Fruit fly (Drosophila melanogaster) whole organism, embryonic: ENCODE data around the gene CG34116.

Experiments used
- Awh ChIP-seq: fragments of 200-800 bp; sonication (Bioruptor generic); IDR thresholded peaks from 2 replicates; pipeline ENCODE4, ENCODE4 v1.3.6; 2022; ENCODE audit warnings: missing biosample characterization, missing genetic modification characterization
- B-H1 ChIP-seq: fragments of 200-800 bp; sonication (Bioruptor generic); IDR thresholded peaks from 3 replicates; pipeline ENCODE4 v1.3.6; 2022; ENCODE audit warnings: missing biosample characterization, missing genetic modification characterization
- BEAF-32 ChIP-seq: fragments of 200-800 bp; sonication (Bioruptor generic); optimal IDR thresholded peaks from 3 replicates; lab custom pipeline; 2017; ENCODE audit warnings: missing biosample characterization, missing genetic modification characterization, mild to moderate bottlenecking, moderate library complexity, missing genetic modification reagents
- C15 ChIP-seq: fragments of 200-800 bp; sonication (Bioruptor generic); IDR thresholded peaks from 3 replicates; pipeline ENCODE4 v1.3.6; 2022; ENCODE audit warnings: missing biosample characterization, missing genetic modification characterization
- CG11723 ChIP-seq: fragments of 200-800 bp; sonication (Bioruptor generic); optimal IDR thresholded peaks from 2 replicates; lab custom pipeline; 2017; ENCODE audit warnings: missing biosample characterization, mild to moderate bottlenecking, missing genetic modification characterization
- CG12104 ChIP-seq: fragments of 200-800 bp; sonication (Bioruptor generic); optimal IDR thresholded peaks from 3 replicates; lab custom pipeline; 2016; ENCODE audit warnings: missing biosample characterization, missing genetic modification characterization
- CG13775 ChIP-seq: fragments of 200-800 bp; sonication (Bioruptor generic); optimal IDR thresholded peaks from 3 replicates; lab custom pipeline; 2017; ENCODE audit warnings: missing biosample characterization, mild to moderate bottlenecking, missing genetic modification characterization
- CG16863 ChIP-seq: fragments of 200-800 bp; sonication (Bioruptor generic); optimal IDR thresholded peaks from 3 replicates; lab custom pipeline; 2016; ENCODE audit warnings: missing biosample characterization, missing genetic modification characterization
- CG17612 ChIP-seq: fragments of 200-800 bp; sonication (Bioruptor generic); IDR thresholded peaks from 2 replicates; pipeline ENCODE4 v1.3.6; 2022; ENCODE audit warnings: missing biosample characterization, missing genetic modification characterization
- CG17802 ChIP-seq: fragments of 200-800 bp; sonication (Bioruptor generic); optimal IDR thresholded peaks from 2 replicates; lab custom pipeline; 2018; ENCODE audit warnings: missing biosample characterization, mild to moderate bottlenecking, missing genetic modification characterization, moderate library complexity
- CG1792 ChIP-seq: fragments of 200-800 bp; sonication (Bioruptor generic); optimal IDR thresholded peaks from 2 replicates; lab custom pipeline; 2016; ENCODE audit warnings: missing biosample characterization, missing genetic modification characterization
- CG31388 ChIP-seq: fragments of 200-800 bp; sonication (Bioruptor generic); optimal IDR thresholded peaks from 2 replicates; lab custom pipeline; 2016; ENCODE audit warnings: missing biosample characterization, missing genetic modification characterization
- CG32532 ChIP-seq: fragments of 200-800 bp; sonication (Bioruptor generic); IDR thresholded peaks from 2 replicates; pipeline ENCODE4 v1.3.6; 2022; ENCODE audit warnings: missing biosample characterization, missing genetic modification characterization
- CG32772 ChIP-seq: fragments of 200-800 bp; sonication (Bioruptor generic); IDR thresholded peaks from 2 replicates; pipeline ENCODE4 v1.3.6; 2022; ENCODE audit warnings: missing biosample characterization, missing genetic modification characterization
- CG3407 ChIP-seq: fragments of 200-800 bp; sonication (Bioruptor generic); optimal IDR thresholded peaks from 2 replicates; lab custom pipeline; 2018; ENCODE audit warnings: missing biosample characterization, mild to moderate bottlenecking, missing genetic modification characterization
- CG6254 ChIP-seq: fragments of 200-800 bp; sonication (Bioruptor generic); optimal IDR thresholded peaks from 3 replicates; lab custom pipeline; 2017; ENCODE audit warnings: mild to moderate bottlenecking, missing biosample characterization, missing genetic modification reagents, missing genetic modification characterization
- CG6683 ChIP-seq: fragments of 200-800 bp; sonication (Bioruptor generic); optimal IDR thresholded peaks from 2 replicates; lab custom pipeline; 2017; ENCODE audit warnings: missing biosample characterization, mild to moderate bottlenecking, missing genetic modification characterization, missing genetic modification reagents
- CG7372 ChIP-seq: fragments of 200-800 bp; sonication (Bioruptor generic); IDR thresholded peaks from 2 replicates; pipeline ENCODE4 v1.3.6; 2022; ENCODE audit warnings: missing biosample characterization, missing genetic modification characterization
- CG9215 ChIP-seq: fragments of 200-800 bp; sonication (Bioruptor generic); IDR thresholded peaks from 2 replicates; pipeline ENCODE4 v1.3.6; 2022; ENCODE audit warnings: missing biosample characterization, missing genetic modification characterization
- Chrac-16 ChIP-seq: fragments of 200-800 bp; sonication (Bioruptor generic); optimal IDR thresholded peaks from 3 replicates; lab custom pipeline; 2016; ENCODE audit warnings: missing biosample characterization, missing genetic modification characterization
- D ChIP-seq, 2 experiments: fragments of 200-800 bp in 1 of 2; fragments of >200 bp in 1 of 2; sonication (Bioruptor generic) in 1 of 2; optimal IDR thresholded peaks; 2 replicates in 1 of 2; 3 replicates in 1 of 2; lab custom pipeline; 2017; ENCODE audit warnings: mild to moderate bottlenecking in 1 of 2, missing biosample characterization in 1 of 2, missing genetic modification characterization in 1 of 2, missing genetic modification reagents in 1 of 2
- D19A ChIP-seq: fragments of 200-800 bp; optimal IDR thresholded peaks from 3 replicates; lab custom pipeline; 2019; ENCODE audit warnings: missing biosample characterization, mild to moderate bottlenecking, missing genetic modification characterization, moderate library complexity
- Dref ChIP-seq: fragments of 200-800 bp; sonication (Bioruptor generic); IDR thresholded peaks from 2 replicates; pipeline ENCODE4 v1.3.6; 2022; ENCODE audit warnings: missing biosample characterization, missing genetic modification characterization
- ERR ChIP-seq: fragments of 200-800 bp; sonication (Bioruptor generic); optimal IDR thresholded peaks from 2 replicates; lab custom pipeline; 2016; ENCODE audit warnings: missing biosample characterization, missing genetic modification characterization
- HLH3B ChIP-seq: fragments of 200-800 bp; sonication (Bioruptor generic); IDR thresholded peaks from 2 replicates; pipeline ENCODE4 v1.3.6; 2022; ENCODE audit warnings: missing biosample characterization, missing genetic modification characterization
- Hmr ChIP-seq: fragments of 200-800 bp; sonication (Bioruptor generic); optimal IDR thresholded peaks from 3 replicates; lab custom pipeline; 2017; ENCODE audit warnings: mild to moderate bottlenecking, missing biosample characterization, missing genetic modification reagents, missing genetic modification characterization
- Hmx ChIP-seq: fragments of 200-800 bp; sonication (Bioruptor generic); optimal IDR thresholded peaks from 2 replicates; lab custom pipeline; 2016; ENCODE audit warnings: missing biosample characterization, missing genetic modification characterization
- Hr3 ChIP-seq: fragments of 200-800 bp; sonication (Bioruptor generic); optimal IDR thresholded peaks from 3 replicates; lab custom pipeline; 2016; ENCODE audit warnings: missing biosample characterization, missing genetic modification characterization
- Pdp1 ChIP-seq, 2 experiments: fragments of 200-800 bp; sonication (Bioruptor generic); optimal IDR thresholded peaks; 3 replicates each; lab custom pipeline; 2016; ENCODE audit warnings: missing biosample characterization in 2 of 2, missing genetic modification characterization in 2 of 2, mild to moderate bottlenecking in 1 of 2, moderate library complexity in 1 of 2
- Poxn ChIP-seq: fragments of 200-800 bp; sonication (Bioruptor generic); IDR thresholded peaks from 2 replicates; pipeline ENCODE4 v1.3.6; 2022; ENCODE audit warnings: missing biosample characterization, missing genetic modification characterization
- Ptx1 ChIP-seq: fragments of 200-800 bp; sonication (Bioruptor generic); IDR thresholded peaks from 2 replicates; pipeline ENCODE4 v1.3.6; 2022; ENCODE audit warnings: missing biosample characterization, missing genetic modification characterization
- Rx ChIP-seq: fragments of 200-800 bp; sonication (Bioruptor generic); IDR thresholded peaks from 2 replicates; pipeline ENCODE4 v1.3.6; 2022; ENCODE audit warnings: missing biosample characterization, missing genetic modification characterization
- TFAM ChIP-seq: fragments of 200-800 bp; sonication (Bioruptor generic); optimal IDR thresholded peaks from 2 replicates; lab custom pipeline; 2017; ENCODE audit warnings: missing biosample characterization, missing genetic modification characterization, inconsistent platforms
- Usf ChIP-seq: fragments of 200-800 bp; sonication (Bioruptor generic); optimal IDR thresholded peaks from 2 replicates; lab custom pipeline; 2017; ENCODE audit warnings: missing genotype, missing biosample characterization, missing genetic modification characterization
- YL-1 ChIP-seq: fragments of 200-800 bp; sonication (Bioruptor generic); optimal IDR thresholded peaks from 3 replicates; lab custom pipeline; 2017; ENCODE audit warnings: missing biosample characterization, mild to moderate bottlenecking, missing genetic modification characterization
- aop ChIP-seq: fragments of 200-800 bp; sonication (Bioruptor generic); IDR thresholded peaks from 2 replicates; pipeline ENCODE4 v1.3.6; 2022; ENCODE audit warnings: missing biosample characterization, missing genetic modification characterization
- ato ChIP-seq: fragments of 200-800 bp; sonication (Bioruptor generic); IDR thresholded peaks from 2 replicates; pipeline ENCODE4 v1.3.6; 2022; ENCODE audit warnings: missing biosample characterization, missing genetic modification characterization; ENCODE audit not compliant: partially characterized antibody
- bbx ChIP-seq: fragments of 200-800 bp; sonication (Bioruptor generic); IDR thresholded peaks from 2 replicates; pipeline ENCODE4 v1.3.6; 2022; ENCODE audit warnings: missing biosample characterization, missing genetic modification characterization; ENCODE audit not compliant: partially characterized antibody
- caup ChIP-seq: fragments of 200-800 bp; sonication (Bioruptor generic); optimal IDR thresholded peaks from 3 replicates; lab custom pipeline; 2017; ENCODE audit warnings: missing biosample characterization, mild to moderate bottlenecking, missing genetic modification characterization, moderate library complexity; ENCODE audit not compliant: severe bottlenecking
- chinmo ChIP-seq: fragments of 200-800 bp; sonication (Bioruptor generic); IDR thresholded peaks from 4 replicates; pipeline ENCODE4 v1.3.6; 2022; ENCODE audit warnings: missing biosample characterization, missing genetic modification characterization; ENCODE audit not compliant: partially characterized antibody
- danr ChIP-seq: fragments of 200-800 bp; sonication (Bioruptor generic); IDR thresholded peaks from 2 replicates; pipeline ENCODE4 v1.3.6; 2022; ENCODE audit warnings: missing biosample characterization, missing genetic modification characterization
- fd64A ChIP-seq: fragments of 200-800 bp; sonication (Bioruptor generic); optimal IDR thresholded peaks from 3 replicates; lab custom pipeline; 2018; ENCODE audit warnings: missing biosample characterization, mild to moderate bottlenecking, missing genetic modification characterization
- hb ChIP-seq: fragments of 200-800 bp; sonication (Bioruptor generic); IDR thresholded peaks from 3 replicates; pipeline ENCODE4 v1.3.6; 2022; ENCODE audit warnings: missing biosample characterization, missing genetic modification characterization; ENCODE audit not compliant: partially characterized antibody
- jigr1 ChIP-seq: fragments of 200-800 bp; sonication (Bioruptor generic); IDR thresholded peaks from 3 replicates; pipeline ENCODE4 v1.3.6; 2022; ENCODE audit warnings: missing biosample characterization, missing genetic modification characterization
- nau ChIP-seq: fragments of 200-800 bp; sonication (Bioruptor generic); optimal IDR thresholded peaks from 3 replicates; lab custom pipeline; 2017; ENCODE audit warnings: missing biosample characterization, mild to moderate bottlenecking, missing genetic modification characterization, missing genetic modification reagents
- pita ChIP-seq: fragments of 200-800 bp; sonication (Bioruptor generic); optimal IDR thresholded peaks from 2 replicates; lab custom pipeline; 2017; ENCODE audit warnings: missing biosample characterization, mild to moderate bottlenecking, missing genetic modification characterization
- psq ChIP-seq: fragments of 200-800 bp; sonication (Bioruptor generic); optimal IDR thresholded peaks from 2 replicates; lab custom pipeline; 2017; ENCODE audit warnings: missing biosample characterization, missing genetic modification characterization
- sd ChIP-seq: fragments of 200-800 bp; sonication (Bioruptor generic); optimal IDR thresholded peaks from 3 replicates; lab custom pipeline; 2018; ENCODE audit warnings: missing biosample characterization, mild to moderate bottlenecking, missing genetic modification characterization, moderate library complexity
- sob ChIP-seq: fragments of 200-800 bp; sonication (Bioruptor generic); IDR thresholded peaks from 2 replicates; pipeline ENCODE4 v1.3.6; 2022; ENCODE audit warnings: missing biosample characterization, missing genetic modification characterization
- vvl ChIP-seq: fragments of 200-800 bp; sonication (Bioruptor generic); IDR thresholded peaks from 2 replicates; pipeline ENCODE4 v1.3.6; 2022; ENCODE audit warnings: missing biosample characterization, missing genetic modification characterization

The CG34116 gene

dm6 chr3L:19793438-19793998, 12.3 kb downstream of the CG34116 start, which contains the start of the genes CG42637, Gyc76C and SREBP (continued):
- TF ChIP-seq HLH3B (GFP tag; lab: Robert Waterston, UW) (no peak), Awh (GFP tag; lab: Robert Waterston, UW) (no peak), hb (GFP tag; lab: Robert Waterston, UW) (no peak), CG6683 (GFP tag; lab: Kevin White, UChicago) (no peak), Pdp1 (GFP tag; optimal IDR thresholded peaks at IDR 0.05; lab: Kevin White, UChicago) (peak in 1 of 2 experiments; percentile 13), D19A (tag; lab: Kevin White, UChicago) (no peak), chinmo (GFP tag; lab: Robert Waterston, UW) (peak; percentile 59; the same call in 2 of the 4 replicates), vvl (GFP tag; lab: Robert Waterston, UW) (peak; percentile 77), Usf (no peak), CG1792 (GFP tag; lab: Kevin White, UChicago) (no peak), C15 (no peak), CG32532 (GFP tag; lab: Robert Waterston, UW) (no peak), psq (GFP tag; lab: Kevin White, UChicago) (no peak), aop (GFP tag; lab: Robert Waterston, UW) (no peak), CG9215 (GFP tag; lab: Robert Waterston, UW) (no peak), CG17802 (no peak), CG7372 (GFP tag; lab: Robert Waterston, UW) (no peak), Ptx1 (no peak), CG17612 (GFP tag; lab: Robert Waterston, UW) (no peak), YL-1 (GFP tag; lab: Kevin White, UChicago) (no peak), jigr1 (GFP tag; lab: Robert Waterston, UW) (no peak), danr (GFP tag; lab: Robert Waterston, UW) (no peak), Rx (GFP tag; lab: Robert Waterston, UW) (no peak), sd (tag; lab: Kevin White, UChicago) (peak; percentile 97), CG3407 (GFP tag; lab: Kevin White, UChicago) (no peak), D (optimal IDR thresholded peaks at IDR 0.05; lab: Kevin White, UChicago) (no peak), D (GFP tag; optimal IDR thresholded peaks at IDR 0.05; lab: Kevin White, UChicago) (no peak), CG31388 (GFP tag; lab: Kevin White, UChicago) (no peak), CG16863 (GFP tag; lab: Kevin White, UChicago) (no peak), Hmr (peak; percentile 69), CG6254 (GFP tag; lab: Kevin White, UChicago) (no peak), fd64A (GFP tag; lab: Kevin White, UChicago) (no peak), sob (GFP tag; lab: Robert Waterston, UW) (no peak; the same call in 1 of the 2 replicates), TFAM (GFP tag; lab: Kevin White, UChicago) (no peak), BEAF-32 (GFP tag; lab: Kevin White, UChicago) (peak; percentile 56), ERR (GFP tag; lab: Kevin White, UChicago) (no peak), Dref (GFP tag; lab: Robert Waterston, UW) (no peak), Hmx (GFP tag; lab: Kevin White, UChicago) (no peak), caup (GFP tag; lab: Kevin White, UChicago) (peak; percentile 47), CG13775 (GFP tag; lab: Kevin White, UChicago) (no peak), Poxn (GFP tag; lab: Robert Waterston, UW) (no peak), B-H1 (GFP tag; lab: Robert Waterston, UW) (no peak), pita (GFP tag; lab: Kevin White, UChicago) (peak; percentile 90), bbx (peak; percentile 54; the same call in 1 of the 2 replicates), Chrac-16 (GFP tag; lab: Kevin White, UChicago) (no peak), Hr3 (GFP tag; lab: Kevin White, UChicago) (no peak), CG32772 (GFP tag; lab: Robert Waterston, UW) (no peak), CG12104 (peak; percentile 10), CG11723 (GFP tag; lab: Kevin White, UChicago) (no peak), nau (no peak), ato (GFP tag; lab: Robert Waterston, UW) (no peak; the same call in 1 of the 2 replicates)
